Worm (Caenorhabditis elegans) whole organism, young adult: ENCODE results near the gene npp-15.

Experiments
- B0261.1 ChIP-seq: sonication (generic microtip); optimal IDR thresholded peaks from 2 replicates; lab custom pipeline; 2016; ENCODE audit warnings: mild to moderate bottlenecking, missing genetic modification characterization, moderate library complexity, missing compliant biosample characterization
- B0336.3 ChIP-seq: fragments of 200-800 bp; sonication (Bioruptor generic); IDR thresholded peaks from 2 replicates; pipeline ENCODE4 v1.3.6; 2022; ENCODE audit warnings: missing genetic modification characterization, missing compliant biosample characterization
- C17E4.6 ChIP-seq: fragments of 200-800 bp; sonication (Bioruptor generic); IDR thresholded peaks from 2 replicates; pipeline ENCODE4 v1.3.6; 2022; ENCODE audit warnings: missing genetic modification reagents, missing genetic modification characterization, missing compliant biosample characterization
- D2030.7 ChIP-seq: fragments of 200-800 bp; sonication (Bioruptor generic); IDR thresholded peaks from 2 replicates; pipeline ENCODE4 v1.3.6; 2022; ENCODE audit warnings: missing genetic modification reagents, missing genetic modification characterization, missing compliant biosample characterization
- F33H1.4 ChIP-seq: fragments of 200-800 bp; sonication (Bioruptor generic); IDR thresholded peaks from 2 replicates; pipeline ENCODE4 v1.3.6; 2022; ENCODE audit warnings: missing genetic modification reagents, missing genetic modification characterization, missing compliant biosample characterization
- F37B4.10 ChIP-seq: fragments of 200-800 bp; sonication (Bioruptor generic); IDR thresholded peaks from 2 replicates; pipeline ENCODE4 v1.3.6; 2022; ENCODE audit warnings: missing genetic modification characterization, missing compliant biosample characterization
- F39B2.1 ChIP-seq: fragments of 200-800 bp; sonication (Bioruptor generic); IDR thresholded peaks from 2 replicates; pipeline ENCODE4 v1.3.6; 2022; ENCODE audit warnings: missing genetic modification reagents, missing genetic modification characterization, missing compliant biosample characterization
- F57C9.4 ChIP-seq: sonication (generic microtip); optimal IDR thresholded peaks from 2 replicates; lab custom pipeline; 2017; ENCODE audit warnings: mild to moderate bottlenecking, missing genetic modification characterization, missing compliant biosample characterization
- Y56A3A.18 ChIP-seq: fragments of 200-800 bp; sonication (Bioruptor generic); IDR thresholded peaks from 2 replicates; pipeline ENCODE4 v1.3.6; 2022; ENCODE audit warnings: missing genetic modification reagents, missing genetic modification characterization, missing compliant biosample characterization
- Y67H2A.10 ChIP-seq: fragments of 200-800 bp; sonication (Bioruptor generic); conservative IDR thresholded peaks from 2 replicates; pipeline ENCODE4 v1.3.6; 2022; ENCODE audit warnings: missing genetic modification reagents, missing genetic modification characterization, missing compliant biosample characterization
- Y79H2A.3 ChIP-seq: fragments of 200-800 bp; sonication (Bioruptor generic); conservative IDR thresholded peaks from 2 replicates; pipeline ENCODE4 v1.3.6; 2022; ENCODE audit warnings: missing genetic modification reagents, missing genetic modification characterization, missing compliant biosample characterization
- Y95B8A.8 ChIP-seq: fragments of 200-800 bp; sonication (Bioruptor generic); IDR thresholded peaks from 2 replicates; pipeline ENCODE4 v1.3.6; 2022; ENCODE audit warnings: missing genetic modification reagents, missing genetic modification characterization, missing compliant biosample characterization
- akir-1 ChIP-seq: fragments of 200-800 bp; sonication (Bioruptor generic); optimal IDR thresholded peaks from 2 replicates; lab custom pipeline; 2018; ENCODE audit warnings: mild to moderate bottlenecking, missing genetic modification characterization, moderate library complexity, missing compliant biosample characterization
- aptf-2 ChIP-seq: fragments of 200-800 bp; sonication (Bioruptor generic); conservative IDR thresholded peaks from 2 replicates; pipeline ENCODE4 v1.3.6; 2022; ENCODE audit warnings: missing genetic modification reagents, missing genetic modification characterization, missing compliant biosample characterization
- aptf-3 ChIP-seq: fragments of 200-800 bp; sonication (Bioruptor generic); IDR thresholded peaks from 2 replicates; pipeline ENCODE4 v1.3.6; 2022; ENCODE audit warnings: missing genetic modification characterization, missing compliant biosample characterization
- attf-3 ChIP-seq: fragments of 200-800 bp; sonication (Bioruptor generic); conservative IDR thresholded peaks from 2 replicates; pipeline ENCODE4 v1.3.6; 2022; ENCODE audit warnings: missing genetic modification reagents, missing genetic modification characterization, missing compliant biosample characterization
- attf-5 ChIP-seq: fragments of 200-800 bp; sonication (Bioruptor generic); optimal IDR thresholded peaks from 2 replicates; lab custom pipeline; 2018; ENCODE audit warnings: mild to moderate bottlenecking, missing genetic modification characterization, missing compliant biosample characterization
- attf-6 ChIP-seq: fragments of 200-800 bp; sonication (Bioruptor generic); IDR thresholded peaks from 2 replicates; pipeline ENCODE4 v1.3.6; 2022; ENCODE audit warnings: missing genetic modification reagents, missing genetic modification characterization, missing compliant biosample characterization
- ccch-3 ChIP-seq: fragments of 200-800 bp; sonication (Bioruptor generic); optimal IDR thresholded peaks from 2 replicates; lab custom pipeline; 2018; ENCODE audit warnings: mild to moderate bottlenecking, missing genetic modification characterization, missing compliant biosample characterization
- cebp-2 ChIP-seq: fragments of 200-800 bp; sonication (Bioruptor generic); IDR thresholded peaks from 2 replicates; pipeline ENCODE4 v1.3.6; 2022; ENCODE audit warnings: missing genetic modification characterization, missing compliant biosample characterization
- ceh-100 ChIP-seq: fragments of 200-800 bp; sonication (Bioruptor generic); IDR thresholded peaks from 2 replicates; pipeline ENCODE4 v1.3.6; 2022; ENCODE audit warnings: missing genetic modification reagents, missing genetic modification characterization, missing compliant biosample characterization
- ceh-58 ChIP-seq: fragments of 200-800 bp; sonication (Bioruptor generic); IDR thresholded peaks from 2 replicates; pipeline ENCODE4 v1.3.6; 2022; ENCODE audit warnings: missing genetic modification characterization, missing compliant biosample characterization
- ceh-91 ChIP-seq: fragments of 200-800 bp; sonication (Bioruptor generic); IDR thresholded peaks from 2 replicates; pipeline ENCODE4 v1.3.6; 2022; ENCODE audit warnings: missing genetic modification reagents, missing genetic modification characterization, missing compliant biosample characterization
- dpff-1 ChIP-seq: sonication (generic microtip); optimal IDR thresholded peaks from 2 replicates; lab custom pipeline; 2017; ENCODE audit warnings: mild to moderate bottlenecking, missing genetic modification characterization, missing compliant biosample characterization
- egl-44 ChIP-seq: fragments of 200-800 bp; sonication (Bioruptor generic); IDR thresholded peaks from 2 replicates; pipeline ENCODE4 v1.3.6; 2022; ENCODE audit warnings: missing genetic modification reagents, missing genetic modification characterization, missing compliant biosample characterization
- egrh-3 ChIP-seq: fragments of 200-800 bp; sonication (Bioruptor generic); IDR thresholded peaks from 2 replicates; pipeline ENCODE4 v1.3.6; 2022; ENCODE audit warnings: missing genetic modification reagents, missing genetic modification characterization, missing compliant biosample characterization
- ekl-4 ChIP-seq: fragments of 200-800 bp; sonication (Bioruptor generic); IDR thresholded peaks from 2 replicates; pipeline ENCODE4 v1.3.6; 2022; ENCODE audit warnings: missing genetic modification reagents, missing genetic modification characterization, missing compliant biosample characterization
- hmg-1.2 ChIP-seq: fragments of 200-800 bp; sonication (Bioruptor generic); IDR thresholded peaks from 2 replicates; pipeline ENCODE4 v1.3.6; 2022; ENCODE audit warnings: missing genetic modification reagents, missing genetic modification characterization, missing compliant biosample characterization
- hmg-20 ChIP-seq: fragments of 200-800 bp; sonication (Bioruptor generic); IDR thresholded peaks from 2 replicates; pipeline ENCODE4 v1.3.6; 2022; ENCODE audit warnings: missing genetic modification reagents, missing genetic modification characterization, missing compliant biosample characterization
- hsf-1 ChIP-seq: fragments of 200-800 bp; sonication (Bioruptor generic); IDR thresholded peaks from 2 replicates; pipeline ENCODE4 v1.3.6; 2022; ENCODE audit warnings: missing genetic modification reagents, missing genetic modification characterization, missing compliant biosample characterization
- lin-26 ChIP-seq: fragments of 200-800 bp; sonication (Bioruptor generic); IDR thresholded peaks from 2 replicates; pipeline ENCODE4 v1.3.6; 2022; ENCODE audit warnings: missing genetic modification reagents, missing genetic modification characterization, missing compliant biosample characterization
- madf-10 ChIP-seq: sonication (generic microtip); optimal IDR thresholded peaks from 2 replicates; lab custom pipeline; 2016; ENCODE audit warnings: mild to moderate bottlenecking, missing genetic modification characterization, missing compliant biosample characterization
- madf-3 ChIP-seq: fragments of 200-800 bp; sonication (Bioruptor generic); IDR thresholded peaks from 2 replicates; pipeline ENCODE4 v1.3.6; 2022; ENCODE audit warnings: missing genetic modification reagents, missing genetic modification characterization, missing compliant biosample characterization
- madf-6 ChIP-seq: fragments of 200-800 bp; sonication (Bioruptor generic); IDR thresholded peaks from 2 replicates; pipeline ENCODE4 v1.3.6; 2022; ENCODE audit warnings: missing genetic modification reagents, missing genetic modification characterization, missing compliant biosample characterization
- madf-8 ChIP-seq: fragments of 200-800 bp; sonication (Bioruptor generic); conservative IDR thresholded peaks from 2 replicates; pipeline ENCODE4 v1.3.6; 2022; ENCODE audit warnings: missing genetic modification reagents, missing genetic modification characterization, missing compliant biosample characterization
- mcd-1 ChIP-seq: fragments of 200-800 bp; sonication (Bioruptor generic); IDR thresholded peaks from 2 replicates; pipeline ENCODE4 v1.3.6; 2022; ENCODE audit warnings: missing genetic modification reagents, missing genetic modification characterization, missing compliant biosample characterization
- nfya-1 ChIP-seq: sonication (generic microtip); optimal IDR thresholded peaks from 2 replicates; lab custom pipeline; 2017; ENCODE audit warnings: antibody characterized with exemption, missing compliant biosample characterization, missing genetic modification characterization, borderline replicate concordance; ENCODE audit not compliant: insufficient read depth
- nhr-27 ChIP-seq: fragments of 200-800 bp; sonication (Bioruptor generic); optimal IDR thresholded peaks from 2 replicates; lab custom pipeline; 2018; ENCODE audit warnings: mild to moderate bottlenecking, missing genetic modification characterization, moderate library complexity, missing compliant biosample characterization
- pbrm-1 ChIP-seq: fragments of 200-800 bp; sonication (Bioruptor generic); IDR thresholded peaks from 2 replicates; pipeline ENCODE4 v1.3.6; 2022; ENCODE audit warnings: missing genetic modification reagents, missing genetic modification characterization, missing compliant biosample characterization
- rcor-1 ChIP-seq: fragments of 200-800 bp; sonication (Bioruptor generic); IDR thresholded peaks from 2 replicates; pipeline ENCODE4 v1.3.6; 2022; ENCODE audit warnings: missing genetic modification reagents, missing genetic modification characterization, missing compliant biosample characterization
- rpc-1 ChIP-seq, 2 experiments: fragments of 150-350 bp in 1 of 2; sonication (generic microtip) in 1 of 2; optimal IDR thresholded peaks; 2 replicates each; lab custom pipeline; 2014 to 2018; ENCODE audit warnings: missing biosample characterization in 1 of 2, missing genetic modification characterization in 1 of 2, missing genetic modification reagents in 1 of 2, missing genotype in 1 of 2
- somi-1 ChIP-seq: fragments of 200-800 bp; sonication (Bioruptor generic); optimal IDR thresholded peaks from 2 replicates; lab custom pipeline; 2018; ENCODE audit warnings: mild to moderate bottlenecking, missing genetic modification characterization, missing compliant biosample characterization
- tbp1 ChIP-seq: fragments of 200-800 bp; sonication (Bioruptor generic); optimal IDR thresholded peaks from 2 replicates; lab custom pipeline; 2018; ENCODE audit warnings: mild to moderate bottlenecking, missing genetic modification characterization, missing compliant biosample characterization
- xnd-1 ChIP-seq: sonication (generic microtip); optimal IDR thresholded peaks from 2 replicates; lab custom pipeline; 2016; ENCODE audit warnings: missing genotype, missing genetic modification reagents, missing genetic modification characterization, missing compliant biosample characterization
- zfh-2 ChIP-seq: fragments of 200-800 bp; sonication (Bioruptor generic); conservative IDR thresholded peaks from 2 replicates; pipeline ENCODE4 v1.3.6; 2022; ENCODE audit warnings: missing genetic modification reagents, missing genetic modification characterization, missing compliant biosample characterization
- ztf-25 ChIP-seq: fragments of 200-800 bp; sonication (Bioruptor generic); IDR thresholded peaks from 2 replicates; pipeline ENCODE4 v1.3.6; 2022; ENCODE audit warnings: missing genetic modification reagents, missing genetic modification characterization, missing compliant biosample characterization

Gene npp-15

ce11 chrIII:7953688-7954313, 25.0 kb downstream of the npp-15 start:
- peak; percentile 86 for TF ChIP-seq lin-26
- peak; percentile 30; the same call in 1 of the 2 replicates for TF ChIP-seq egrh-3
- TF ChIP-seq ceh-58 (GFP tag; lab: Robert Waterston, UW) = 0 out of 2 replicates have a peak, but pooled peaks have one; percentile 85
- TF ChIP-seq aptf-2 (GFP tag; lab: Robert Waterston, UW) = 0 out of 2 replicates have a peak, but pooled peaks have one; percentile 26
- peak; percentile 2 for TF ChIP-seq rpc-1 (optimal IDR thresholded peaks at IDR 0.05; lab: Kevin White, UChicago)
- peak; percentile 59 for TF ChIP-seq rpc-1 (tag; optimal IDR thresholded peaks at IDR 0.05; lab: Kevin White, UChicago)
- peak; percentile 58 for TF ChIP-seq rcor-1 (GFP tag; lab: Robert Waterston, UW)
- TF ChIP-seq hmg-20 (GFP tag; lab: Robert Waterston, UW) = peak; percentile 26; the same call in 1 of the 2 replicates
- peak; percentile 91 for TF ChIP-seq egl-44
- peak; percentile 42; the same call in 1 of the 2 replicates for TF ChIP-seq mcd-1 (GFP tag; lab: Robert Waterston, UW)
- TF ChIP-seq attf-6 (GFP tag; lab: Robert Waterston, UW) = peak; percentile 73
- 0 out of 2 replicates have a peak, but pooled peaks have one; percentile 78 for TF ChIP-seq F37B4.10
- 0 out of 2 replicates have a peak, but pooled peaks have one; percentile 42 for TF ChIP-seq ztf-25 (GFP tag; lab: Robert Waterston, UW)
- peak; percentile 39 for TF ChIP-seq hmg-1.2 (GFP tag; lab: Robert Waterston, UW)
- 0 out of 2 replicates have a peak, but pooled peaks have one; percentile 49 for TF ChIP-seq cebp-2 (GFP tag; lab: Robert Waterston, UW)
- TF ChIP-seq madf-3 (GFP tag; lab: Robert Waterston, UW) = peak; percentile 54; the same call in 1 of the 2 replicates
- TF ChIP-seq ekl-4 (GFP tag; lab: Robert Waterston, UW) = peak; percentile 62; the same call in 1 of the 2 replicates
- peak; percentile 49 for TF ChIP-seq B0261.1
- TF ChIP-seq tbp1 (GFP tag; lab: Kevin White, UChicago) = peak; percentile 71
- TF ChIP-seq D2030.7 (GFP tag; lab: Robert Waterston, UW) = peak; percentile 87
- peak; percentile 54; the same call in 1 of the 2 replicates for TF ChIP-seq Y56A3A.18
- 0 out of 2 replicates have a peak, but pooled peaks have one; percentile 12 for TF ChIP-seq ceh-100 (GFP tag; lab: Robert Waterston, UW)
- TF ChIP-seq Y95B8A.8 (GFP tag; lab: Robert Waterston, UW) = peak; percentile 54; the same call in 1 of the 2 replicates
- TF ChIP-seq attf-3 = peak; percentile 47; the same call in 1 of the 2 replicates
- peak; percentile 71 for TF ChIP-seq madf-6
- 0 out of 2 replicates have a peak, but pooled peaks have one; percentile 9 for TF ChIP-seq madf-8 (GFP tag; lab: Robert Waterston, UW)
- TF ChIP-seq C17E4.6 (GFP tag; lab: Robert Waterston, UW) = peak; percentile 61; the same call in 1 of the 2 replicates
- TF ChIP-seq F39B2.1 = 0 out of 2 replicates have a peak, but pooled peaks have one; percentile 63
- peak; percentile 57; the same call in 1 of the 2 replicates for TF ChIP-seq pbrm-1 (GFP tag; lab: Robert Waterston, UW)
- TF ChIP-seq hsf-1 (GFP tag; lab: Robert Waterston, UW) = peak; percentile 75
- TF ChIP-seq aptf-3 = peak; percentile 84; the same call in 1 of the 2 replicates
- TF ChIP-seq F33H1.4 (GFP tag; lab: Robert Waterston, UW) = peak; percentile 63
- TF ChIP-seq Y79H2A.3 (GFP tag; lab: Robert Waterston, UW) = peak; percentile 63; the same call in 1 of the 2 replicates
- TF ChIP-seq, all 124 proteins: peak for 32; not testable (repeated sequence) for 92

ce11 chrIII:7956965-7957364, 28.1 kb downstream of the npp-15 start, which contains the start of gene C29E4.9:
Gene C29E4.9 (minus strand): TSS chrIII:7957065.
- no peak for TF ChIP-seq B0336.3 (GFP tag; lab: Robert Waterston, UW)
- TF ChIP-seq ceh-91 (GFP tag; lab: Robert Waterston, UW) = no peak
- TF ChIP-seq F57C9.4 = no peak
- TF ChIP-seq madf-10 (tag; lab: Kevin White, UChicago) = no peak
- no peak for TF ChIP-seq nfya-1 (tag; lab: Kevin White, UChicago)
- TF ChIP-seq Y56A3A.18 = no peak
- TF ChIP-seq akir-1 = no peak
- TF ChIP-seq Y67H2A.10 = no peak
- TF ChIP-seq nhr-27 (tag; lab: Kevin White, UChicago) = no peak
- TF ChIP-seq ccch-3 = no peak
- no peak for TF ChIP-seq egrh-3
- TF ChIP-seq zfh-2 = no peak
- TF ChIP-seq aptf-2 (GFP tag; lab: Robert Waterston, UW) = no peak
- TF ChIP-seq dpff-1 (tag; lab: Kevin White, UChicago) = no peak
- TF ChIP-seq attf-5 = no peak
- TF ChIP-seq xnd-1 = no peak
- no peak for TF ChIP-seq somi-1 (GFP tag; lab: Kevin White, UChicago)
